Worm (Caenorhabditis elegans): Measurements from ENCODE around the gene enpl-1.
A peak's percentile ranks its signal among the peaks of the same experiment; 100 is the strongest.

The enpl-1 gene

DNA sequence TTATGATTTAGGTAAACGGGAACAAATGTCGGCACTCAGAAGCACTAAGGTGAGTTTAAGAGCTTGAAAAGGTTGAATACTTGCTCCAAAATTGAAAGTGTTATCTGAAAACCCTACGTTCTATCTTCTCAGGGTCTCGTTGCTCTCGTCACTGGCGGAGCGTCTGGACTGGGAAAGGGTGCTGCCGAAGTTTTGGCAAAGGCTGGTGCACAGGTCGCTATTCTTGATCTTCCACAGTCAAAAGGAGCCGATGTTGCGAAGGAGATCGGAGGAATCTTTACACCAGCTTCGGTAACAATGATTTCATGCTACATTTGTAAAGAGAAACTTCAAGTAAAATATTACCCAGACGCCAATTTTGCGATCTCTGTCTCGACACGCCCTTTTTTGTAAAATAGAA lies 12.2 kb downstream of the enpl-1 start, which contains the start of gene ard-1:
Gene ard-1 (plus strand): TSS at position 12 of the 400 bp plus-strand sequence.
- TF ChIP-seq ceh-19 (GFP tag; optimal IDR thresholded peaks at IDR 0.05) (no peak), ceh-22 (tag; optimal IDR thresholded peaks at IDR 0.05) (no peak), ceh-24 (tag; optimal IDR thresholded peaks at IDR 0.05) (no peak), ceh-30 (tag; optimal IDR thresholded peaks at IDR 0.05) (no peak), ceh-9 (tag; optimal IDR thresholded peaks at IDR 0.05) (no peak), elt-2 (tag; optimal IDR thresholded peaks at IDR 0.05) (no peak), pha-2 (tag; optimal IDR thresholded peaks at IDR 0.05) (no peak), sox-2 (GFP tag; IDR thresholded peaks at IDR 0.05) (no peak)

DNA sequence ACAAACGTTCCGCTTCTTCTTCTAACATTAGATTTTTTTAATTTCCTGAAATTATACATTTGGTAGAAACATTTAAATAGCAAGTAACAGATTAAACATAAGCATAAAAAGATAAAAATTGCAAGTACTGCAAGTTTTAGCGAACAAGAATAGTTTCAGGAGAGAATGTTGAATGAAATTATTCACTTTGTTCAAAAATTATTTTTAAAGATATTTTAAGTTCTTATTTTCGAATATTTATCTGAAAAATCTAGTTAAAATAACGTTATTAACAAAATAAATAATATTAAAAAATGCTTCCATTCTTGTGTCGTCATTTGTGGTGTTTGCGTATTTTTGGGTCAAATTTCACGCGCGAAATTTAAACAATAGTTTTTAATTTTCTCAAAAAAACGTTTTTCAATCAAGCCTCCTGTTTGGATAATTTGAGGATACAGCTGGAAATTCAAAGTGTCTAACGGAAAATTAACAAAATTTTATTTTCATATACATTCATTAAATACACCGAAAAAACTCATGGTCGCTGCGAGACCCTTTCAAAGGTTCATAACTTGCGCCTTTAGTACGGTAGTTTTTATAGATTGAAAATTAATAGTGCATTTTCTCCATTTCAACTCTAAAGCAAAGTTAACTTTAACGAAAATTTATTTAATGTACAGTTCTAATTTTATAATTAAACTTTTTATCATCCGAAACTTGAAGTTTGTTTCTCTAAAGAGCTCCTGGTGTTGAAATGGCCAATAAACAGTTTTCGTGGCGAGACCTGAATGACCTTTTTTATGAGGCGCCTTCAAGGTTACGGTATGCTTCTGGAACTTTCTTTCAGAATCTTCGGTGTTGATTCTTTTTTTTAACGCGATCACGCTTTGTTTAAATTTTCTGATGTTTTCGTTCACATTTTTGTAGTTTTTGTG lies 23.5 kb downstream of the enpl-1 start, which contains the start of gene skih-2:
Gene skih-2 (minus strand): TSS at position 51 of the 914 bp plus-strand sequence.
- TF ChIP-seq nfya-1 (tag; optimal IDR thresholded peaks at IDR 0.05) (peak; percentile 27), ceh-34 (tag; optimal IDR thresholded peaks at IDR 0.05) (peak; percentile 90), elt-2 (tag; optimal IDR thresholded peaks at IDR 0.05) (no peak), pax-1 (tag; optimal IDR thresholded peaks at IDR 0.05) (no peak), ref-2 (tag; optimal IDR thresholded peaks at IDR 0.05) (no peak), lin-11 (tag; optimal IDR thresholded peaks at IDR 0.05) (no peak), ztf-16 (tag; optimal IDR thresholded peaks at IDR 0.05) (no peak)

DNA sequence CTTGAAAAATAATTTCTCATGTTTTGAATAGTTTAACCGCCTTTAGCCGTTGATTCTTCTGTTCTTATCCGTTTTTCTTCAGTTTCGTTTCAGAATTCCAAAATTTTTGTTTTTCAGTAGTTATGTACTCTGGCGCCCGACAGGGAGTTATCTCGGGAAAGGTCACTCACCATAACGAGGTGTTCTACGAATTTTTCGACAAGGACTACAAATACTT lies 24.0 kb downstream of the enpl-1 start, which contains the start of gene F01G4.4:
Gene F01G4.4 (plus strand): TSS at position 118 of the 217 bp plus-strand sequence.
- TF ChIP-seq hlh-30 (tag; optimal IDR thresholded peaks at IDR 0.05; ENCODE audit: insufficient read depth): no peak
- TF ChIP-seq tbx-2 (tag; optimal IDR thresholded peaks at IDR 0.05): no peak
- no peak for TF ChIP-seq ceh-9 (tag; optimal IDR thresholded peaks at IDR 0.05)
- no peak for TF ChIP-seq unc-86 (tag; optimal IDR thresholded peaks at IDR 0.05)
- no peak for TF ChIP-seq ceh-2 (tag; optimal IDR thresholded peaks at IDR 0.05)
- TF ChIP-seq ahr-1 (tag; optimal IDR thresholded peaks at IDR 0.05): no peak
- no peak for TF ChIP-seq ceh-19 (GFP tag; optimal IDR thresholded peaks at IDR 0.05)
- TF ChIP-seq tbx-7 (tag; optimal IDR thresholded peaks at IDR 0.05): no peak
- no peak for TF ChIP-seq unc-42 (tag; optimal IDR thresholded peaks at IDR 0.05)
- no peak for TF ChIP-seq pat-9 (tag; optimal IDR thresholded peaks at IDR 0.05)
- no peak for TF ChIP-seq pag-3 (tag; optimal IDR thresholded peaks at IDR 0.05; ENCODE audit: borderline replicate concordance)
- no peak for TF ChIP-seq pha-4 (tag; optimal IDR thresholded peaks at IDR 0.05)
- no peak for TF ChIP-seq fkh-10 (GFP tag; optimal IDR thresholded peaks at IDR 0.05)

DNA sequence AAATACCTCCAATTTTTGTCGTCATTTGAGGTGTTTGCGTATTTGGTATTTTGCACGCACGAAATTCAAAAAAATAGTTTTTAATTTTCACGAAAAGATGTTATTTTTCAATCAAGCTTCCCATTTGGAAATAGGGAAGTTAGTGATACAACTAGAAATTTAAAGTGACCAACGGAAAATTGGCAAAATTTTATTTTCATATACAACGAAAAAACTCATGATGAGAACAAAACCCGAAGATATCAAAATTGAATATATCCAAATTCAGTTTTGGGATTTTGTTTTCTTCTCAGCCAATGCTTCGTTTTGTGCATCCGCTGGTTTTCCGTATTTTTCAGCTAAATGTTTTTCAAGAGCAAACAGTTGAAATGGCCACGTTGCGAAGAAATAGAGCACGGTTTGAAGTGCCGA lies 26.8 kb downstream of the enpl-1 start:
- TF ChIP-seq hlh-8 (tag; optimal IDR thresholded peaks at IDR 0.05) (no peak), syd-9 (tag; optimal IDR thresholded peaks at IDR 0.05) (no peak), F13H6.1 (tag; optimal IDR thresholded peaks at IDR 0.05) (no peak), C08G9.2 (tag; optimal IDR thresholded peaks at IDR 0.05) (no peak), che-1 (tag; optimal IDR thresholded peaks at IDR 0.05) (no peak), unc-86 (tag; optimal IDR thresholded peaks at IDR 0.05) (no peak), ama-1 (optimal IDR thresholded peaks at IDR 0.05) (no peak), elt-4 (tag; optimal IDR thresholded peaks at IDR 0.05) (no peak), mec-3 (tag; optimal IDR thresholded peaks at IDR 0.05; ENCODE audit: borderline replicate concordance) (no peak), ttx-3 (tag; optimal IDR thresholded peaks at IDR 0.05) (no peak), ceh-30 (tag; optimal IDR thresholded peaks at IDR 0.05) (no peak), pax-1 (tag; optimal IDR thresholded peaks at IDR 0.05) (no peak)

DNA sequence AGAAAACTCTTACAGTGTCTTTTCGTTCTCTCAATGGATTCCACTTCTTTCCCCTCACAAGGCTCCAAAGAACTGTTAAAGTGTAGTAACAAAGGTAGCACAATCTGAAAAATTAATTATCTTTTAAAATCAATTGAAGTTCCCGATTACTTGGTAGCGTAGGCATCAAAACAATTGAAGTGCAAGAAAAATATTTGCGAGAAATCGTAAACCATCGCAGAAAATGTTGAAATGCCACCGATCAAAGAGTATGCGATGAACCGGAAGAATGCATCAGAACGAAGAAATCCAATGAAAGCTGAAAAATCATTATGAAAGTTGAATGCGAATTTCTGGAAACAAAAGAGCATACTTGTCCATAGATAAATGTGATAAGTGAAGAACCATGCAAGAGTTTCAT lies 27.4 kb downstream of the enpl-1 start:
- TF ChIP-seq ceh-14 (tag; optimal IDR thresholded peaks at IDR 0.05) (no peak), hlh-6 (tag; optimal IDR thresholded peaks at IDR 0.05) (no peak), lin-11 (tag; optimal IDR thresholded peaks at IDR 0.05) (no peak), tbx-7 (tag; optimal IDR thresholded peaks at IDR 0.05) (no peak), ceh-6 (GFP tag; optimal IDR thresholded peaks at IDR 0.05) (no peak), mec-3 (tag; optimal IDR thresholded peaks at IDR 0.05; ENCODE audit: borderline replicate concordance) (no peak), pat-9 (tag; optimal IDR thresholded peaks at IDR 0.05) (no peak), ceh-45 (GFP tag; IDR thresholded peaks at IDR 0.05) (no peak), elt-2 (tag; optimal IDR thresholded peaks at IDR 0.05) (no peak), ttx-3 (tag; optimal IDR thresholded peaks at IDR 0.05) (no peak), C08G9.2 (tag; optimal IDR thresholded peaks at IDR 0.05) (no peak), unc-3 (GFP tag; conservative IDR thresholded peaks at IDR 0.05) (no peak), unc-3 (tag; optimal IDR thresholded peaks at IDR 0.05) (no peak), ceh-24 (tag; optimal IDR thresholded peaks at IDR 0.05) (no peak), syd-9 (tag; optimal IDR thresholded peaks at IDR 0.05) (no peak), fkh-10 (GFP tag; optimal IDR thresholded peaks at IDR 0.05) (no peak)

Data from whole organism, late embryonic.